Worm (Caenorhabditis elegans) whole organism, L1 larva: ENCODE results near the gene D1014.13.

ENCODE experiments used
- C16A3.4 ChIP-seq: fragments of 150-350 bp; optimal IDR thresholded peaks from 2 replicates; lab custom pipeline; 2014; ENCODE audit warnings: missing biosample characterization, missing genetic modification characterization
- C34B4.2 ChIP-seq: sonication (generic microtip); optimal IDR thresholded peaks from 2 replicates; lab custom pipeline; 2017; ENCODE audit warnings: mild to moderate bottlenecking, missing genetic modification characterization, missing compliant biosample characterization
- aly-2 ChIP-seq: fragments of 150-350 bp; optimal IDR thresholded peaks from 2 replicates; lab custom pipeline; 2014; ENCODE audit warnings: missing biosample characterization, missing genetic modification characterization
- blmp-1 ChIP-seq: fragments of 150-350 bp; optimal IDR thresholded peaks from 2 replicates; lab custom pipeline; 2014; ENCODE audit warnings: missing biosample characterization, missing genetic modification characterization
- ceh-8 ChIP-seq: fragments of 200-800 bp; sonication (Bioruptor generic); optimal IDR thresholded peaks from 2 replicates; lab custom pipeline; 2018; ENCODE audit warnings: mild to moderate bottlenecking, missing genetic modification characterization, moderate library complexity, missing compliant biosample characterization
- ceh-88 ChIP-seq: fragments of 200-800 bp; sonication (Bioruptor generic); IDR thresholded peaks from 2 replicates; pipeline ENCODE4 v1.3.6; 2022; ENCODE audit warnings: missing genetic modification characterization, missing compliant biosample characterization
- ceh-90 ChIP-seq: sonication (generic microtip); optimal IDR thresholded peaks from 2 replicates; lab custom pipeline; 2016; ENCODE audit warnings: missing genetic modification characterization, missing compliant biosample characterization
- dsc-1 ChIP-seq: sonication (generic microtip); optimal IDR thresholded peaks from 2 replicates; lab custom pipeline; 2016; ENCODE audit warnings: mild to moderate bottlenecking, missing genetic modification characterization, missing compliant biosample characterization
- efl-1 ChIP-seq, 4 experiments: fragments of 150-350 bp; optimal IDR thresholded peaks in 3 of 4; peaks in 1 of 4; 1 replicate in 1 of 4; 2 replicates in 3 of 4; lab custom pipeline; 2014; ENCODE audit warnings: missing biosample characterization in 2 of 4, missing genetic modification characterization in 2 of 4, missing genetic modification reagents in 2 of 4
- elt-3 ChIP-seq, 6 experiments: fragments of 150-350 bp in 1 of 6; sonication (generic microtip); optimal IDR thresholded peaks; 2 replicates each; lab custom pipeline; 2017 to 2018; ENCODE audit warnings: missing biosample characterization in 6 of 6, missing genetic modification characterization in 6 of 6, inconsistent platforms in 1 of 6
- fkh-4 ChIP-seq: sonication (generic microtip); optimal IDR thresholded peaks from 2 replicates; lab custom pipeline; 2016; ENCODE audit warnings: missing compliant biosample characterization, missing genetic modification characterization, borderline replicate concordance
- fos-1 ChIP-seq: fragments of 150-350 bp; optimal IDR thresholded peaks from 2 replicates; lab custom pipeline; 2014; ENCODE audit warnings: missing biosample characterization, missing genetic modification characterization
- grh-1 ChIP-seq: fragments of 200-800 bp; sonication (Bioruptor generic); IDR thresholded peaks from 2 replicates; pipeline ENCODE4 v1.3.6; 2022; ENCODE audit warnings: missing genetic modification reagents, missing genetic modification characterization, missing compliant biosample characterization
- hlh-4 ChIP-seq: sonication (generic microtip); optimal IDR thresholded peaks from 2 replicates; lab custom pipeline; 2016; ENCODE audit warnings: mild to moderate bottlenecking, missing genetic modification characterization, missing compliant biosample characterization
- hpl-2 ChIP-seq: fragments of 150-350 bp; optimal IDR thresholded peaks from 2 replicates; lab custom pipeline; 2014; ENCODE audit warnings: missing biosample characterization, missing genetic modification reagents, missing genetic modification characterization
- irx-1 ChIP-seq: sonication (generic microtip); optimal IDR thresholded peaks from 2 replicates; lab custom pipeline; 2016; ENCODE audit warnings: missing genetic modification characterization, missing compliant biosample characterization
- isw-1 ChIP-seq: fragments of 200-800 bp; sonication (Bioruptor generic); IDR thresholded peaks from 2 replicates; pipeline ENCODE4 v1.3.6; 2022; ENCODE audit warnings: missing genetic modification characterization, missing compliant biosample characterization
- jun-1 ChIP-seq: fragments of 150-350 bp; optimal IDR thresholded peaks from 2 replicates; lab custom pipeline; 2014; ENCODE audit warnings: missing biosample characterization, missing genetic modification reagents, missing genetic modification characterization
- lin-13 ChIP-seq: fragments of 150-350 bp; optimal IDR thresholded peaks from 2 replicates; lab custom pipeline; 2014; ENCODE audit warnings: missing biosample characterization, missing genetic modification reagents, missing genetic modification characterization
- lin-14 ChIP-seq: fragments of 200-800 bp; sonication (Bioruptor generic); optimal IDR thresholded peaks from 2 replicates; lab custom pipeline; 2018; ENCODE audit warnings: mild to moderate bottlenecking, missing genetic modification characterization, moderate library complexity, missing compliant biosample characterization
- lin-15B ChIP-seq: fragments of 150-350 bp; sonication (generic microtip); optimal IDR thresholded peaks from 3 replicates; lab custom pipeline; 2014; ENCODE audit warnings: missing biosample characterization, missing genetic modification characterization
- lir-3 ChIP-seq: sonication (generic microtip); optimal IDR thresholded peaks from 2 replicates; lab custom pipeline; 2016; ENCODE audit warnings: mild to moderate bottlenecking, missing genetic modification characterization, moderate library complexity, missing compliant biosample characterization; ENCODE audit not compliant: poor library complexity
- lsy-2 ChIP-seq, 2 experiments: fragments of 150-350 bp; optimal IDR thresholded peaks; 2 replicates each; lab custom pipeline; 2014; ENCODE audit warnings: missing biosample characterization in 2 of 2, missing genetic modification characterization in 2 of 2
- mep-1 ChIP-seq: fragments of 150-350 bp; optimal IDR thresholded peaks from 2 replicates; lab custom pipeline; 2014; ENCODE audit warnings: missing biosample characterization, missing genetic modification characterization
- nhr-12 ChIP-seq: sonication (generic microtip); optimal IDR thresholded peaks from 2 replicates; lab custom pipeline; 2017; ENCODE audit warnings: missing biosample characterization, missing genetic modification characterization
- nhr-19 ChIP-seq: fragments of 200-800 bp; sonication (Bioruptor generic); conservative IDR thresholded peaks from 2 replicates; pipeline ENCODE4 v1.3.6; 2022; ENCODE audit warnings: missing genetic modification characterization, missing compliant biosample characterization
- nhr-20 ChIP-seq: sonication (generic microtip); optimal IDR thresholded peaks from 2 replicates; lab custom pipeline; 2016; ENCODE audit warnings: mild to moderate bottlenecking, missing genetic modification characterization, missing compliant biosample characterization
- nhr-237 ChIP-seq: fragments of 150-350 bp; optimal IDR thresholded peaks from 2 replicates; lab custom pipeline; 2014; ENCODE audit warnings: missing biosample characterization, missing genetic modification characterization
- nhr-47 ChIP-seq: sonication (generic microtip); optimal IDR thresholded peaks from 2 replicates; lab custom pipeline; 2016; ENCODE audit warnings: mild to moderate bottlenecking, missing genetic modification characterization, moderate library complexity, missing compliant biosample characterization
- nhr-71 ChIP-seq: sonication (generic microtip); optimal IDR thresholded peaks from 2 replicates; lab custom pipeline; 2016; ENCODE audit warnings: mild to moderate bottlenecking, missing genetic modification characterization, moderate library complexity, missing compliant biosample characterization
- nhr-77 ChIP-seq: fragments of 150-350 bp; optimal IDR thresholded peaks from 2 replicates; lab custom pipeline; 2014; ENCODE audit warnings: missing biosample characterization, missing genetic modification characterization
- nhr-85 ChIP-seq: sonication (generic microtip); peaks from one replicate; lab custom pipeline; 2016; ENCODE audit warnings: missing genetic modification characterization, inconsistent platforms, missing compliant biosample characterization
- pag-3 ChIP-seq: sonication (generic microtip); optimal IDR thresholded peaks from 2 replicates; lab custom pipeline; 2017; ENCODE audit warnings: missing genetic modification characterization, mild to moderate bottlenecking, missing compliant biosample characterization, antibody characterized with exemption, borderline replicate concordance; ENCODE audit not compliant: insufficient read depth
- pax-3 ChIP-seq: fragments of 200-800 bp; sonication (Bioruptor generic); optimal IDR thresholded peaks from 2 replicates; lab custom pipeline; 2018; ENCODE audit warnings: mild to moderate bottlenecking, missing genetic modification characterization, moderate library complexity, missing compliant biosample characterization
- skn-1 ChIP-seq: fragments of 150-350 bp; optimal IDR thresholded peaks from 2 replicates; lab custom pipeline; 2014; ENCODE audit warnings: missing biosample characterization, missing genetic modification characterization
- snpc-4 ChIP-seq: fragments of 150-350 bp; optimal IDR thresholded peaks from 2 replicates; lab custom pipeline; 2014; ENCODE audit warnings: missing biosample characterization, missing genetic modification characterization
- sup-37 ChIP-seq: fragments of 200-800 bp; sonication (Bioruptor generic); optimal IDR thresholded peaks from 2 replicates; lab custom pipeline; 2018; ENCODE audit warnings: mild to moderate bottlenecking, missing genetic modification characterization, missing compliant biosample characterization
- tbx-2 ChIP-seq: sonication (generic microtip); optimal IDR thresholded peaks from 2 replicates; lab custom pipeline; 2016; ENCODE audit warnings: missing genetic modification characterization, missing compliant biosample characterization
- tlp-1 ChIP-seq: fragments of 150-350 bp; optimal IDR thresholded peaks from 2 replicates; lab custom pipeline; 2014; ENCODE audit warnings: missing biosample characterization, missing genetic modification characterization
- unc-86 ChIP-seq: sonication (generic microtip); optimal IDR thresholded peaks from 2 replicates; lab custom pipeline; 2016; ENCODE audit warnings: missing genetic modification characterization, missing compliant biosample characterization
- unc-98 ChIP-seq: fragments of 200-800 bp; sonication (Bioruptor generic); IDR thresholded peaks from 2 replicates; pipeline ENCODE4 v1.3.6; 2022; ENCODE audit warnings: missing genetic modification characterization, missing compliant biosample characterization
- vab-15 ChIP-seq: sonication (generic microtip); optimal IDR thresholded peaks from 2 replicates; lab custom pipeline; 2017; ENCODE audit warnings: missing genotype, mild to moderate bottlenecking, missing genetic modification characterization, missing compliant biosample characterization
- zip-4 ChIP-seq: fragments of 200-800 bp; sonication (Bioruptor generic); optimal IDR thresholded peaks from 2 replicates; lab custom pipeline; 2018; ENCODE audit warnings: mild to moderate bottlenecking, missing genetic modification characterization, moderate library complexity, missing compliant biosample characterization
- ztf-11 ChIP-seq, 2 experiments: sonication (generic microtip); optimal IDR thresholded peaks; 2 replicates each; lab custom pipeline; 2016 to 2017; ENCODE audit warnings: missing genetic modification characterization in 2 of 2, missing biosample characterization in 1 of 2, missing compliant biosample characterization in 1 of 2
- ztf-4 ChIP-seq: fragments of 150-350 bp; optimal IDR thresholded peaks from 2 replicates; lab custom pipeline; 2014; ENCODE audit warnings: missing biosample characterization, missing genetic modification characterization

Gene D1014.13

DNA sequence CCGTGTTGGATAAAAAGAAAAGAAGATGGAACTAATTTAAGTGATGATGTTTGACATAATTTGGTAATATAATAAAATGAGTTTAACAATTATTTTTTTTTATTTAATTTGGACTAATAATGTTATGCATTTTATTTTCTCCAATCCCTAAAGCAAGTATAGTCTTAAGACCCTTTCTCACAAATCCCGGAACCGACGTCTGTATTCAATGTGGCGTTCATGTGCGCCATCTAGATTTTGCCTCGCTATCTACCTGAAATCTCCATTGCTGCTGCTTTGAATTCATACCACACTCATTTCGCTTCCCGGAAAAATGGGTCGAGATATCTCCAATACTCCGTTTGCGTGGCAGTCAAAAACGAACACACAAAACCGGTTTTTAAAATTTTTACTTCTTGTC, 22.0 kb upstream of the D1014.13 start, which contains the start of gene D1014.5 (continued):
- TF ChIP-seq pax-3 (tag; lab: Kevin White, UChicago) (no peak), lin-14 (no peak), C34B4.2 (tag; lab: Kevin White, UChicago) (no peak)
- TF ChIP-seq, all 84 proteins: peak for 0

- TF ChIP-seq zip-4 (GFP tag; lab: Kevin White, UChicago) (no peak), elt-3 (tag; optimal IDR thresholded peaks at IDR 0.05; lab: Kevin White, UChicago) (peak in 1 of 6 experiments; percentile 48), tbx-2 (no peak), nhr-85 (peak; percentile 57), blmp-1 (tag; lab: Kevin White, UChicago) (peak; percentile 30), irx-1 (tag; lab: Kevin White, UChicago) (no peak), efl-1 (optimal IDR thresholded peaks at IDR 0.05; lab: Kevin White, UChicago) (no peak), efl-1 (GFP tag; optimal IDR thresholded peaks at IDR 0.05 in 1 of 2; lab: Kevin White, UChicago) (peak in 1 of 2 experiments; percentile 11)
These were observed 16.2 kb upstream of the D1014.13 start, which contains the start of gene spr-1 for ce11 chrV:8129252-8129651. Gene spr-1, minus strand, starts transcription at chrV:8129352.

- no peak for TF ChIP-seq lir-3
- no peak for TF ChIP-seq efl-1 (optimal IDR thresholded peaks at IDR 0.05; lab: Kevin White, UChicago)
- TF ChIP-seq efl-1 (GFP tag; optimal IDR thresholded peaks at IDR 0.05 in 1 of 2; lab: Kevin White, UChicago) = peak in 1 of 2 experiments; percentile 75
These were observed 15.7 kb upstream of the D1014.13 start for ce11 chrV:8129719-8130118.

DNA sequence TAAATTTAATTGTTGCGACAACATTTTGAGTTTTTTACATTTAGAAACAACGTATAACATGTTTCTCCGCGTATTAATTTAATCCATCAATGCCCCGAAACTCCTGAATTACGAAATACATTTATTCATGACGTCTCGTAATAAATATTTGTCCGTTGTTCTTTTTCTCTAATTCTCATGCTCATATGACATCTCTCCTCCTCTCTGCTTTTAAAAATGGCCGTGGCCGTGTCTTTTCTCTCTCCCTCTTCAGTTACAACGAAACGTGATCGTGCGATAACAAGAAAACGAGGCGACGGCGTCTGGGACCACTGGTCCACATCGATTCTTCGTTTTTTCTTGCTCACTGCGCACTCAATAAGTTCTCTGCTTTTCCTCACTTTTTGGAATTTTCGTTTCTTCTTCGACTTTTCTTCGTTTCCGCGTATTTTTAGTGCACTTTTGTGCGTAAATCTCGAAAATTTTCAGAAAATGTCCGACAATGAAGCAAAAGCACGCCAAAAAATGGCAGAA, 15.2 kb upstream of the D1014.13 start, which contains the start of gene snap-1:
TSS of gene snap-1 (plus strand) at position 463 of the 513 bp plus-strand sequence.
- TF ChIP-seq nhr-19 (GFP tag; lab: Robert Waterston, UW) (no peak), ceh-90 (tag; lab: Kevin White, UChicago) (no peak), sup-37 (GFP tag; lab: Kevin White, UChicago) (no peak), fos-1 (no peak), lin-14 (peak; percentile 95), efl-1 (optimal IDR thresholded peaks at IDR 0.05; lab: Kevin White, UChicago) (peak; percentile 43 to 56), efl-1 (GFP tag; optimal IDR thresholded peaks at IDR 0.05 in 1 of 2; lab: Kevin White, UChicago) (peak; percentile 29 to 95), lir-3 (peak; percentile 33), unc-86 (peak; percentile 46), nhr-12 (no peak), ceh-88 (GFP tag; lab: Robert Waterston, UW) (no peak), nhr-20 (tag; lab: Kevin White, UChicago) (peak; percentile 14), fkh-4 (tag; lab: Kevin White, UChicago) (no peak), hlh-4 (tag; lab: Kevin White, UChicago) (no peak), isw-1 (GFP tag; lab: Robert Waterston, UW) (peak; percentile 58), ztf-4 (tag; lab: Kevin White, UChicago) (no peak), jun-1 (tag; lab: Kevin White, UChicago) (peak; percentile 28), ceh-8 (GFP tag; lab: Kevin White, UChicago) (no peak), skn-1 (tag; lab: Kevin White, UChicago) (peak; percentile 81), nhr-77 (tag; lab: Kevin White, UChicago) (no peak), tlp-1 (no peak), pag-3 (no peak), lin-13 (GFP tag; lab: Kevin White, UChicago) (peak; percentile 48), lin-15B (tag; lab: Kevin White, UChicago) (peak; percentile 52), snpc-4 (tag; lab: Kevin White, UChicago) (peak; percentile 27), vab-15 (no peak), lsy-2 (tag; optimal IDR thresholded peaks at IDR 0.05; lab: Kevin White, UChicago) (peak; percentile 45 to 49), grh-1 (GFP tag; lab: Robert Waterston, UW) (no peak), nhr-71 (tag; lab: Kevin White, UChicago) (peak; percentile 70), hpl-2 (GFP tag; lab: Kevin White, UChicago) (no peak), aly-2 (tag; lab: Kevin White, UChicago) (no peak), nhr-47 (peak; percentile 51), dsc-1 (tag; lab: Kevin White, UChicago) (no peak), unc-98 (GFP tag; lab: Robert Waterston, UW) (no peak), tbx-2 (peak; percentile 6), C16A3.4 (tag; lab: Kevin White, UChicago) (no peak), nhr-237 (no peak), mep-1 (tag; lab: Kevin White, UChicago) (peak; percentile 90), ztf-11 (tag; optimal IDR thresholded peaks at IDR 0.05; lab: Kevin White, UChicago) (no peak)
